Worm (Caenorhabditis elegans): ENCODE data around the gene ptl-1.

ce11 chrIII:802041-802440 is 37.1 kb downstream of the ptl-1 start:
- TF ChIP-seq W03F9.2 (tag; optimal IDR thresholded peaks at IDR 0.05), result no peak
- TF ChIP-seq him-1 (tag; optimal IDR thresholded peaks at IDR 0.05), result no peak
- TF ChIP-seq dao-5 (tag; optimal IDR thresholded peaks at IDR 0.05), result no peak
